Fruit fly (Drosophila melanogaster): ENCODE measurements around the gene Tsp96F.
A peak's percentile ranks its signal among the peaks of the same experiment; 100 is the strongest.

The Tsp96F gene

dm6 chr3R:25880971-25881809 is at the start of gene Tsp96F:
Gene Tsp96F (minus strand): TSS chr3R:25881427.
- TF ChIP-seq CG8478 (optimal IDR thresholded peaks at IDR 0.05) (no peak), CTCF (optimal IDR thresholded peaks at IDR 0.05) (peak; percentile 31 to 63)

dm6 chr3R:25922534-25922933 is 41.3 kb upstream of the Tsp96F start, which contains the start of gene CG14546:
Gene CG14546 (minus strand): TSS chr3R:25922634.
- TF ChIP-seq CG8478 (optimal IDR thresholded peaks at IDR 0.05), result no peak
- no peak for TF ChIP-seq CTCF (optimal IDR thresholded peaks at IDR 0.05)

dm6 chr3R:25919912-25920311 is 38.7 kb upstream of the Tsp96F start:
- TF ChIP-seq CG8478 (optimal IDR thresholded peaks at IDR 0.05), result no peak
- no peak for TF ChIP-seq CTCF (optimal IDR thresholded peaks at IDR 0.05)

DNA sequence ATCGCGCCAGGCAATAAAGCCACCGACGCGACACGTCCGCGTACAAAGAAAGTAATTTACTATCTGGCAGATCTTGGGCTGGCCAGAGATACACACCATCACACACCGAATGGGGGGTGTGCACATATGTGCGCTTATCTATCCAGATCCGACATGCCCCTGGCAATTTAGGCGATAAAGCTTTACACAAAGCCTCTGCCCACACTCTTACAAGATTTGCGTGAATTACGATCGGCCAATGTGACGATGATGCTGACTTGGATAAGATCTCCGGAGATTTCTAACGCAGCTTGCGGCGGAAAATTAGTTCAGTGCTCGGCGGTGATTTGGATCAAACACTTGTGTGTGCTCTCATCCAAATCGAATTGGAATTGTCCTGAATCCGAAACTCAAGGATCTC is 25.5 kb upstream of the Tsp96F start, which contains the start of gene kumpel:
kumpel (plus strand) TSS at position 301 of the 400 bp plus-strand sequence.
- TF ChIP-seq CTCF (optimal IDR thresholded peaks at IDR 0.05), result no peak
- TF ChIP-seq CG8478 (optimal IDR thresholded peaks at IDR 0.05), result no peak

- no peak for TF ChIP-seq CG8478 (optimal IDR thresholded peaks at IDR 0.05)
- no peak for TF ChIP-seq CTCF (optimal IDR thresholded peaks at IDR 0.05)
These were observed 21.1 kb upstream of the Tsp96F start, which contains the start of gene CG31089 for dm6 chr3R:25902343-25902742. Gene CG31089 (plus strand): TSS chr3R:25902643.

DNA sequence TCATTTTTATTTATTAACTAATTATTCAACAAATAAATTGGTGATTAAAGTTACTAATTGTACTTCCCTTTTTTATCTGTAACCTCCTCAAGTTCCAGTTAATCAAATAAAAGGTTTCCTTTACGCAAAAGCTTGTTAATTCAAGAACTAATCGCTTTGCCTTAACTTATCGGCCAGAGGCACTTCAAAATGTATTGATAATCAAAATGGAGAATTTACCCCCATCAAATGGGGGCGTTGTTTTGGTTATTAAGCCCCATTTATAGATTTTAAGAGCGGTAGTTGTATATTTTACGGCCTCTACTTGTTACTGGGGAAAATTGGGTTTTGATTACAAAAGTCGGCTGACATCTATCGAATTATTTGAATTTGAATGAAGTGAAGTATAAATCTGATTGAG is 18.5 kb upstream of the Tsp96F start, which contains the start of gene CG31091:
CG31091 (plus strand) TSS at position 214 of the 400 bp plus-strand sequence.
- TF ChIP-seq CG8478 (optimal IDR thresholded peaks at IDR 0.05), result no peak
- TF ChIP-seq CTCF (optimal IDR thresholded peaks at IDR 0.05), result no peak

- TF ChIP-seq CTCF (optimal IDR thresholded peaks at IDR 0.05) (no peak), CG8478 (optimal IDR thresholded peaks at IDR 0.05) (no peak)
These were observed 15.9 kb upstream of the Tsp96F start, which contains the start of gene Mco3 for dm6 chr3R:25897176-25897575. Gene Mco3 (plus strand): TSS chr3R:25897476.

DNA sequence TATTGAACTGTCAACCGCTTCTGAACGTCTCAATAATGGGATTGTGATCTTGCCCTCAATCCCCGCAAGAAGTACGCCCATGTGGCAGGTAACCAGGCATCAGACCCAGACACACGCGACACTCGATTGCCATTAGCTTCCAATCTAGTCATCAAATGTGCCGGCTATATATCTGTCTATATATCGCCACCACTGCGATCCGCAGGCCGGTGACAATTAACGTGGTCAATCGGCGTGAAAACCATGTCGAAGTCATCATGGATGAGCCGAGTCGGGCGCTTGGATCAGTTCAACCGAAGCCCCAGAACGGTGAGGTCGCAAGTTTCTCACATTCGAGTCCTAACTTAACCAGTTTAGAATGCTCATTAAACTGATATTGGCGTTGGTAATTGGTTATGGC is 14.3 kb upstream of the Tsp96F start, which contains the start of gene Sodq:
Sodq (plus strand) TSS at position 301 of the 400 bp plus-strand sequence.
- no peak for TF ChIP-seq CG8478 (optimal IDR thresholded peaks at IDR 0.05)
- no peak for TF ChIP-seq CTCF (optimal IDR thresholded peaks at IDR 0.05)

dm6 chr3R:25893272-25893671 is 12.0 kb upstream of the Tsp96F start, which contains the start of gene CG5913:
Gene CG5913 (plus strand): TSS chr3R:25893495.
- TF ChIP-seq CTCF (optimal IDR thresholded peaks at IDR 0.05), result peak in 1 of 2 experiments; percentile 47
- TF ChIP-seq CG8478 (optimal IDR thresholded peaks at IDR 0.05), result no peak

DNA sequence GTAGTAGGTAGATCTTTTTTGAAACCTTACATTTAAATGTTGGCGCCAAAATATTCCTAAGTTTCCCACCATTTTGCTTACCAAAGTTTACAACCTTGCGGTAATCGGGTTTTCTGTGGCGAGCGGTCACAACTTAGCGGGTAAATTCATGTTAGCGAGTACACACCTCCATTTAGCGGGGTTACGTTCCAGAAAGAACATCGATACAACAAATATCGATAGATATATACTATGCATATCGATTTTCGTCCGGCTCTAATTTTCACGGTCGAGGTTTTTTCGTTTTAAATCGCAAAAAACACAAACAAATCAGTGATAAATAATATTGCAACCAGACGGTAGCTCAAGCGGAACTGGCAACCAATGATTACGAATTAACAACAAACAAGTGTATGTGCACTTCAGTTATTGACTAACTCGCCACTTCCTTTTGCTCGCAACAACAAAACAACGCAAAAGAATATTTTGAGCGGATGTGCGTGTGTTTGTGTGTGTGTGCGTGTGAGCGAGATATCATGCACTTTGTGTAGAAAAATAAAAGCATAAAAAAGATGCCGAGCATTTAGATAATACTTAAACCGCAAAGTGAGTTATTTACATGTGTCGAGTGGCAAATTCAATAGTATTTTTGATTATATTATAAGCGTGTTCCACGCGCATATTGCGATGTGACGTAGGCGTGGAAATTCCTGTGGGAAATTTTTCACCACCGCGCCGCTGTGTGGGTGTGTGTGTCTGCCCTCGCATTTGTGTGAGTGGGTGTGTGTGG is 7.3 kb upstream of the Tsp96F start, which contains the start of gene Lnk:
Lnk (plus strand) TSS at position 236 of the 769 bp plus-strand sequence.
- peak; percentile 67 to 78 for TF ChIP-seq CTCF (optimal IDR thresholded peaks at IDR 0.05)
- TF ChIP-seq CG8478 (optimal IDR thresholded peaks at IDR 0.05), result peak; percentile 66

- no peak for TF ChIP-seq CG8478 (optimal IDR thresholded peaks at IDR 0.05)
- no peak for TF ChIP-seq CTCF (optimal IDR thresholded peaks at IDR 0.05)
These were observed 3.9 kb upstream of the Tsp96F start for dm6 chr3R:25885136-25885535.

- TF ChIP-seq CG8478 (optimal IDR thresholded peaks at IDR 0.05), result no peak
These were observed 3.1 kb upstream of the Tsp96F start for dm6 chr3R:25884301-25884700.

dm6 chr3R:25883877-25884276 is 2.6 kb upstream of the Tsp96F start:
- TF ChIP-seq CG8478 (optimal IDR thresholded peaks at IDR 0.05) (no peak), CTCF (optimal IDR thresholded peaks at IDR 0.05) (no peak)

DNA sequence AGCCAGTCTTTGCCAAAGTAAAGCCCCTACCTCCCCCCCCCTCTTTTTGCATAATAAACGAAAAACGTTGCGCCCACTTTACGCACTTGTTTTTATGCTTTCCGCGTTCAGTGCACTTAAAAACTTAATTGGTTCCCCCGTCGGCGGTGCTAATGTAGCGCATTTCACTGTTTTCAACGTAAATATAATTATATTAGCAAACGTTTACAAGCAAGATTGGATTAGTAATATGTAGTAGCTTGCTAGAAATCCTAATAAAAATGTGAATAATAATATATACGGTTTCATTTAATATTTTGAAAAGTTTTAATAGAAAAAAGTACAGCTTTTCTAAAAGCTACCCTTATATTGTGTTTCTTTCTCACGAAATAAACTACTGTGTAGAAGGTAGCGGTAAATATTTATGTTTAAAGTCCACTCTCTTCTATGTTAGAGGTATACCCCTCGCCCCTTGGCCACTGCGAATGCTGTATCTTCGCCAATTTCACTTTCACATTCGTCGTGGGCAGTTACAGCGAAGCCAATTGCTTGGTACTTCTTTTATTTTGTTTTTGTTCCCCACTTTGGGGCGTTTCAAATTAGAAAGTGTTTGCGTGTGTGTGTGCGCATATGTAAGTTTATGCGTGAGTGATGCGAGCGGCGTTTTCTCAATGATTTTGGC is 1.5 kb upstream of the Tsp96F start:
- no peak for TF ChIP-seq CTCF (optimal IDR thresholded peaks at IDR 0.05)
- TF ChIP-seq CG8478 (optimal IDR thresholded peaks at IDR 0.05), result no peak

- TF ChIP-seq CTCF (optimal IDR thresholded peaks at IDR 0.05) (no peak), CG8478 (optimal IDR thresholded peaks at IDR 0.05) (no peak)
These were observed 688 bp upstream of the Tsp96F start, which contains the start of gene SppL for dm6 chr3R:25881915-25882314. Gene SppL (plus strand): TSS chr3R:25881984.
